Worm (Caenorhabditis elegans): ENCODE data around the gene srsx-15.

- TF ChIP-seq ceh-9 (tag; optimal IDR thresholded peaks at IDR 0.05) (no peak), snpc-4 (tag; optimal IDR thresholded peaks at IDR 0.05) (no peak), mml-1 (tag; optimal IDR thresholded peaks at IDR 0.05) (no peak), elt-3 (tag; optimal IDR thresholded peaks at IDR 0.05) (no peak), ztf-4 (tag; optimal IDR thresholded peaks at IDR 0.05) (no peak), nhr-237 (tag; optimal IDR thresholded peaks at IDR 0.05) (no peak), mdl-1 (tag; optimal IDR thresholded peaks at IDR 0.05) (no peak), skn-1 (tag; optimal IDR thresholded peaks at IDR 0.05) (no peak), ceh-82 (tag; optimal IDR thresholded peaks at IDR 0.05) (no peak), ZK546.5 (tag; optimal IDR thresholded peaks at IDR 0.05) (no peak), hmg-11 (tag; optimal IDR thresholded peaks at IDR 0.05) (no peak), pqm-1 (tag; optimal IDR thresholded peaks at IDR 0.05) (peak; percentile 84), elt-2 (tag; optimal IDR thresholded peaks at IDR 0.05) (peak; percentile 70), ama-1 (optimal IDR thresholded peaks at IDR 0.05) (no peak)
Measured at ce11 chrIV:5590120-5590519, 33.5 kb downstream of the srsx-15 start.

All from whole organism, L3 larva.